Worm (Caenorhabditis elegans) whole organism, L1 larva: ENCODE measurements around the gene C16C8.14.

Experiments used
- C04F5.9 ChIP-seq: sonication (generic microtip); optimal IDR thresholded peaks from 2 replicates; lab custom pipeline; 2016; ENCODE audit warnings: missing genetic modification characterization, missing compliant biosample characterization
- C34B4.2 ChIP-seq: sonication (generic microtip); optimal IDR thresholded peaks from 2 replicates; lab custom pipeline; 2017; ENCODE audit warnings: mild to moderate bottlenecking, missing genetic modification characterization, missing compliant biosample characterization
- aha-1 ChIP-seq: fragments of 150-350 bp; optimal IDR thresholded peaks from 2 replicates; lab custom pipeline; 2014; ENCODE audit warnings: missing biosample characterization, missing genetic modification characterization
- aly-2 ChIP-seq: fragments of 150-350 bp; optimal IDR thresholded peaks from 2 replicates; lab custom pipeline; 2014; ENCODE audit warnings: missing biosample characterization, missing genetic modification characterization
- ceh-82 ChIP-seq, 3 experiments: fragments of 150-350 bp in 1 of 3; sonication (generic microtip) in 2 of 3; optimal IDR thresholded peaks; 2 replicates each; lab custom pipeline; 2014 to 2017; ENCODE audit warnings: missing biosample characterization in 3 of 3, missing genetic modification characterization in 3 of 3
- ceh-90 ChIP-seq: sonication (generic microtip); optimal IDR thresholded peaks from 2 replicates; lab custom pipeline; 2016; ENCODE audit warnings: missing genetic modification characterization, missing compliant biosample characterization
- dpl-1 ChIP-seq, 3 experiments: fragments of 150-350 bp in 2 of 3; sonication (generic microtip) in 1 of 3; optimal IDR thresholded peaks; 2 replicates each; lab custom pipeline; 2014 to 2017; ENCODE audit warnings: missing biosample characterization in 3 of 3, missing genetic modification characterization in 3 of 3, missing genetic modification reagents in 3 of 3
- dsc-1 ChIP-seq: sonication (generic microtip); optimal IDR thresholded peaks from 2 replicates; lab custom pipeline; 2016; ENCODE audit warnings: mild to moderate bottlenecking, missing genetic modification characterization, missing compliant biosample characterization
- egl-27 ChIP-seq, 2 experiments: fragments of 150-350 bp in 1 of 2; sonication (generic microtip); optimal IDR thresholded peaks; 3 replicates each; lab custom pipeline; 2017 to 2018; ENCODE audit warnings: missing biosample characterization in 2 of 2, missing genetic modification characterization in 2 of 2, missing genetic modification reagents in 2 of 2
- ets-5 ChIP-seq: fragments of 200-800 bp; sonication (Bioruptor generic); IDR thresholded peaks from 2 replicates; pipeline ENCODE4 v1.3.6; 2022; ENCODE audit warnings: missing genetic modification characterization, missing compliant biosample characterization
- fkh-10 ChIP-seq: sonication (generic microtip); optimal IDR thresholded peaks from 2 replicates; lab custom pipeline; 2017; ENCODE audit warnings: missing biosample characterization, missing genetic modification reagents, missing genetic modification characterization
- hlh-4 ChIP-seq: sonication (generic microtip); optimal IDR thresholded peaks from 2 replicates; lab custom pipeline; 2016; ENCODE audit warnings: mild to moderate bottlenecking, missing genetic modification characterization, missing compliant biosample characterization
- irx-1 ChIP-seq: sonication (generic microtip); optimal IDR thresholded peaks from 2 replicates; lab custom pipeline; 2016; ENCODE audit warnings: missing genetic modification characterization, missing compliant biosample characterization
- lin-14 ChIP-seq: fragments of 200-800 bp; sonication (Bioruptor generic); optimal IDR thresholded peaks from 2 replicates; lab custom pipeline; 2018; ENCODE audit warnings: mild to moderate bottlenecking, missing genetic modification characterization, moderate library complexity, missing compliant biosample characterization
- lin-35 ChIP-seq, 2 experiments: fragments of 150-350 bp; optimal IDR thresholded peaks; 2 replicates each; lab custom pipeline; 2014; ENCODE audit warnings: missing biosample characterization in 2 of 2, missing genetic modification characterization in 2 of 2, missing genetic modification reagents in 2 of 2
- lin-39 ChIP-seq: fragments of 150-350 bp; optimal IDR thresholded peaks from 2 replicates; lab custom pipeline; 2014; ENCODE audit warnings: missing biosample characterization, missing genetic modification reagents, missing genetic modification characterization
- lir-3 ChIP-seq: sonication (generic microtip); optimal IDR thresholded peaks from 2 replicates; lab custom pipeline; 2016; ENCODE audit warnings: mild to moderate bottlenecking, missing genetic modification characterization, moderate library complexity, missing compliant biosample characterization; ENCODE audit not compliant: poor library complexity
- lsy-2 ChIP-seq, 2 experiments: fragments of 150-350 bp; optimal IDR thresholded peaks; 2 replicates each; lab custom pipeline; 2014; ENCODE audit warnings: missing biosample characterization in 2 of 2, missing genetic modification characterization in 2 of 2
- nhr-11 ChIP-seq: fragments of 150-350 bp; optimal IDR thresholded peaks from 2 replicates; lab custom pipeline; 2014; ENCODE audit warnings: missing biosample characterization, missing genetic modification characterization
- nhr-28 ChIP-seq: fragments of 150-350 bp; optimal IDR thresholded peaks from 2 replicates; lab custom pipeline; 2014; ENCODE audit warnings: missing biosample characterization, missing genetic modification characterization
- nhr-47 ChIP-seq: sonication (generic microtip); optimal IDR thresholded peaks from 2 replicates; lab custom pipeline; 2016; ENCODE audit warnings: mild to moderate bottlenecking, missing genetic modification characterization, moderate library complexity, missing compliant biosample characterization
- nhr-77 ChIP-seq: fragments of 150-350 bp; optimal IDR thresholded peaks from 2 replicates; lab custom pipeline; 2014; ENCODE audit warnings: missing biosample characterization, missing genetic modification characterization
- pag-3 ChIP-seq: sonication (generic microtip); optimal IDR thresholded peaks from 2 replicates; lab custom pipeline; 2017; ENCODE audit warnings: missing genetic modification characterization, mild to moderate bottlenecking, missing compliant biosample characterization, antibody characterized with exemption, borderline replicate concordance; ENCODE audit not compliant: insufficient read depth
- snpc-4 ChIP-seq: fragments of 150-350 bp; optimal IDR thresholded peaks from 2 replicates; lab custom pipeline; 2014; ENCODE audit warnings: missing biosample characterization, missing genetic modification characterization
- snu-23 ChIP-seq: sonication (generic microtip); optimal IDR thresholded peaks from 2 replicates; lab custom pipeline; 2016; ENCODE audit warnings: missing genetic modification characterization, missing compliant biosample characterization
- sox-4 ChIP-seq: sonication (generic microtip); optimal IDR thresholded peaks from 2 replicates; lab custom pipeline; 2016; ENCODE audit warnings: missing genetic modification characterization, missing compliant biosample characterization
- swsn-7 ChIP-seq: sonication (generic microtip); optimal IDR thresholded peaks from 2 replicates; lab custom pipeline; 2016; ENCODE audit warnings: missing genetic modification characterization, missing compliant biosample characterization
- tbx-2 ChIP-seq: sonication (generic microtip); optimal IDR thresholded peaks from 2 replicates; lab custom pipeline; 2016; ENCODE audit warnings: missing genetic modification characterization, missing compliant biosample characterization
- unc-62 ChIP-seq: fragments of 150-350 bp; optimal IDR thresholded peaks from 2 replicates; lab custom pipeline; 2014; ENCODE audit warnings: missing biosample characterization, missing genetic modification reagents, missing genetic modification characterization
- vab-15 ChIP-seq: sonication (generic microtip); optimal IDR thresholded peaks from 2 replicates; lab custom pipeline; 2017; ENCODE audit warnings: missing genotype, mild to moderate bottlenecking, missing genetic modification characterization, missing compliant biosample characterization
- zag-1 ChIP-seq: fragments of 150-350 bp; optimal IDR thresholded peaks from 2 replicates; lab custom pipeline; 2014; ENCODE audit warnings: missing biosample characterization, missing genetic modification characterization
- ztf-11 ChIP-seq, 2 experiments: sonication (generic microtip); optimal IDR thresholded peaks; 2 replicates each; lab custom pipeline; 2016 to 2017; ENCODE audit warnings: missing genetic modification characterization in 2 of 2, missing biosample characterization in 1 of 2, missing compliant biosample characterization in 1 of 2
- ztf-4 ChIP-seq: fragments of 150-350 bp; optimal IDR thresholded peaks from 2 replicates; lab custom pipeline; 2014; ENCODE audit warnings: missing biosample characterization, missing genetic modification characterization

Gene C16C8.14

ce11 chrII:3428158-3428704 is 21.4 kb upstream of the C16C8.14 start (continued):
- TF ChIP-seq unc-62: no peak
- TF ChIP-seq, all 84 proteins: peak for 15

- TF ChIP-seq irx-1 (tag; lab: Kevin White, UChicago) (no peak), lin-14 (GFP tag; lab: Kevin White, UChicago) (no peak), ets-5 (GFP tag; lab: Robert Waterston, UW) (no peak), lsy-2 (tag; optimal IDR thresholded peaks at IDR 0.05; lab: Kevin White, UChicago) (no peak), dsc-1 (tag; lab: Kevin White, UChicago) (no peak), tbx-2 (tag; lab: Kevin White, UChicago) (no peak), ztf-11 (tag; optimal IDR thresholded peaks at IDR 0.05; lab: Kevin White, UChicago) (no peak), nhr-11 (tag; lab: Kevin White, UChicago) (no peak), zag-1 (no peak), fkh-10 (GFP tag; lab: Kevin White, UChicago) (no peak), C34B4.2 (tag; lab: Kevin White, UChicago) (no peak), pag-3 (no peak), hlh-4 (no peak), egl-27 (tag; optimal IDR thresholded peaks at IDR 0.05; lab: Kevin White, UChicago) (no peak), lir-3 (no peak)
Observed at ce11 chrII:3429400-3429799, 20.2 kb upstream of the C16C8.14 start, which contains the start of gene C16C8.18. TSS of gene C16C8.18 (plus strand) at chrII:3429700.

ce11 chrII:3434893-3435503 is 14.6 kb upstream of the C16C8.14 start:
- peak; percentile 75 for TF ChIP-seq snpc-4 (tag; lab: Kevin White, UChicago)
- no peak for TF ChIP-seq ceh-90
- TF ChIP-seq lin-14 (GFP tag; lab: Kevin White, UChicago): peak; percentile 37

- TF ChIP-seq vab-15 (tag; lab: Kevin White, UChicago) (no peak), swsn-7 (tag; lab: Kevin White, UChicago) (no peak), nhr-77 (tag; lab: Kevin White, UChicago) (no peak), ztf-4 (tag; lab: Kevin White, UChicago) (no peak), sox-4 (tag; lab: Kevin White, UChicago) (no peak), aha-1 (no peak), snpc-4 (tag; lab: Kevin White, UChicago) (no peak), irx-1 (tag; lab: Kevin White, UChicago) (no peak), unc-62 (no peak)
- TF ChIP-seq, all 84 proteins: peak for 0
Observed at ce11 chrII:3436412-3436811, 13.2 kb upstream of the C16C8.14 start, which contains the start of gene skpo-2. TSS of gene skpo-2 (minus strand) at chrII:3436512.

ce11 chrII:3437393-3437792 is 12.2 kb upstream of the C16C8.14 start:
- TF ChIP-seq vab-15 (tag; lab: Kevin White, UChicago) (no peak), C34B4.2 (tag; lab: Kevin White, UChicago) (no peak), nhr-47 (tag; lab: Kevin White, UChicago) (no peak), snpc-4 (tag; lab: Kevin White, UChicago) (no peak), tbx-2 (tag; lab: Kevin White, UChicago) (no peak), dpl-1 (GFP tag; optimal IDR thresholded peaks at IDR 0.05; lab: Kevin White, UChicago) (no peak), nhr-77 (tag; lab: Kevin White, UChicago) (no peak), nhr-28 (tag; lab: Kevin White, UChicago) (no peak), snu-23 (GFP tag; lab: Kevin White, UChicago) (no peak), zag-1 (no peak), aly-2 (no peak), C04F5.9 (tag; lab: Kevin White, UChicago) (no peak), lin-35 (GFP tag; optimal IDR thresholded peaks at IDR 0.05; lab: Kevin White, UChicago) (no peak), ceh-82 (tag; optimal IDR thresholded peaks at IDR 0.05; lab: Kevin White, UChicago) (no peak), ets-5 (GFP tag; lab: Robert Waterston, UW) (no peak), lin-39 (no peak)
